Worm (Caenorhabditis elegans) whole organism, early embryonic: ENCODE results near the gene T05A8.2.
A peak's percentile ranks its signal among the peaks of the same experiment; 100 is the strongest.

ENCODE experiments used
- B0310.2 ChIP-seq: sonication (generic microtip); optimal IDR thresholded peaks from 2 replicates; lab custom pipeline; 2016; ENCODE audit warnings: mild to moderate bottlenecking, missing genetic modification characterization, missing compliant biosample characterization
- F13C5.2 ChIP-seq: sonication (generic microtip); optimal IDR thresholded peaks from 2 replicates; lab custom pipeline; 2017; ENCODE audit warnings: mild to moderate bottlenecking, missing genetic modification characterization, inconsistent platforms, missing compliant biosample characterization
- aly-1 ChIP-seq: sonication (generic microtip); optimal IDR thresholded peaks from 2 replicates; lab custom pipeline; 2016; ENCODE audit warnings: missing genetic modification characterization, missing compliant biosample characterization
- ama-1 ChIP-seq: fragments of 150-350 bp; optimal IDR thresholded peaks from 2 replicates; lab custom pipeline; 2014
- ceh-13 ChIP-seq: fragments of 200-800 bp; sonication (Bioruptor generic); optimal IDR thresholded peaks from 2 replicates; lab custom pipeline; 2018; ENCODE audit warnings: mild to moderate bottlenecking, missing genetic modification characterization, missing compliant biosample characterization
- ceh-36 ChIP-seq: sonication (generic microtip); optimal IDR thresholded peaks from 2 replicates; lab custom pipeline; 2016; ENCODE audit warnings: missing genetic modification characterization, inconsistent platforms, missing compliant biosample characterization
- ets-7 ChIP-seq: sonication (generic microtip); optimal IDR thresholded peaks from 2 replicates; lab custom pipeline; 2016; ENCODE audit warnings: missing genotype, missing genetic modification characterization, missing compliant biosample characterization
- flt-1 ChIP-seq: fragments of 200-800 bp; sonication (Bioruptor generic); IDR thresholded peaks from 2 replicates; pipeline ENCODE4 v1.3.6; 2022; ENCODE audit warnings: missing genetic modification characterization, missing compliant biosample characterization
- hmbx-1 ChIP-seq: sonication (generic microtip); optimal IDR thresholded peaks from 2 replicates; lab custom pipeline; 2016; ENCODE audit warnings: mild to moderate bottlenecking, missing genetic modification characterization, missing compliant biosample characterization
- hmg-4 ChIP-seq: fragments of 200-800 bp; sonication (Bioruptor generic); optimal IDR thresholded peaks from 2 replicates; lab custom pipeline; 2018; ENCODE audit warnings: mild to moderate bottlenecking, missing genetic modification characterization, missing compliant biosample characterization
- hnd-1 ChIP-seq: sonication (generic microtip); optimal IDR thresholded peaks from 2 replicates; lab custom pipeline; 2016; ENCODE audit warnings: missing genetic modification characterization, missing compliant biosample characterization
- pes-1 ChIP-seq: fragments of 200-800 bp; sonication (Bioruptor generic); IDR thresholded peaks from 2 replicates; pipeline ENCODE4 v1.3.6; 2022; ENCODE audit warnings: missing genetic modification reagents, missing genetic modification characterization, missing compliant biosample characterization
- scrt-1 ChIP-seq: fragments of 200-800 bp; sonication (Bioruptor generic); IDR thresholded peaks from 2 replicates; pipeline ENCODE4 v1.3.6; 2022; ENCODE audit warnings: missing genetic modification characterization, missing compliant biosample characterization
- sea-1 ChIP-seq: fragments of 200-800 bp; sonication (Bioruptor generic); conservative IDR thresholded peaks from 2 replicates; pipeline ENCODE4 v1.3.6; 2022; ENCODE audit warnings: missing genetic modification characterization, missing compliant biosample characterization
- tbx-11 ChIP-seq: fragments of 200-800 bp; sonication (Bioruptor generic); IDR thresholded peaks from 2 replicates; pipeline ENCODE4 v1.3.6; 2022; ENCODE audit warnings: missing genetic modification characterization, missing compliant biosample characterization
- tbx-37 ChIP-seq: fragments of 200-800 bp; sonication (Bioruptor generic); conservative IDR thresholded peaks from 2 replicates; pipeline ENCODE4 v1.3.6; 2022; ENCODE audit warnings: missing genetic modification reagents, missing genetic modification characterization, missing compliant biosample characterization
- tra-4 ChIP-seq: sonication (generic microtip); optimal IDR thresholded peaks from 2 replicates; lab custom pipeline; 2017; ENCODE audit warnings: missing genetic modification characterization, missing compliant biosample characterization

Gene T05A8.2

DNA sequence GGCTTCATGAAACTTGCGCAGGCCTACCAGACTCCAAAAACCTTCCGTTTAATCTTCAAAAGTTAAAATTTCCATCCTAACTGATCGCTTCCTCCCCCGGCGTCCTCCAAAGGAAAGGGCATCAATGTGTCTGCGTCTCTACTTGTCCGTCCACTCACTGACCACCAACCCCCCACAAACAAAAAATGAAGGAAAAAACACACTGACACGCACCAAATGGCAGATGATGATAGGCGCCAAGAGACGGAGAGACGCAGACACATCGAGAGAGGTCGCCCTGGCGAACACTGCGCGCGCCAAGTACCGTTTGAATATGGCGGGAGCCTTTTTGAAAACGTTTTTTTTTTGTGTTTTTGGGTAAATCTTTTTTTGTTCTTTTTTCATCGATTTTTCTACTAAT is 23.9 kb upstream of the T05A8.2 start:
- TF ChIP-seq scrt-1 (GFP tag; lab: Robert Waterston, UW): 0 out of 2 replicates have a peak, but pooled peaks have one; percentile 27
- TF ChIP-seq tbx-37 (GFP tag; lab: Robert Waterston, UW): no peak

DNA sequence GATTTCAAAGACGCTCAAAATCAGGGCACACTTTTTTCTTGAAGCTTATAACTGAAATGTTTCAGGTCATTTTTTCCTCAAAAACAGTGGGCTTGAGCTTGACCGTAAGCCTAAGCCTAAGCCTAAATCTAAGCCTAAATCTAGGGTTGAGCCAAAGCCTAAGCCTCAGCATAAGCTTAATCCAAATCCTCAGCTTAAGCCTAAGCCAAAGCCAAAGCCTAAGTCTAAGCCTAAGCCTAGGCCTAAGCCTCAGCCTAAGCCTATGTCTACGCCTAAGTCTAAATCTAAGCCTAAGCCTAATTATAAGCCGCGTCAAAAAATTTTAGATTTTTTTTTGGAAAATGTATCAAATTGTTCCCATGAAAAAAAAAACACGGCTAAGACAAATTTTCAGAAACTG is 23.4 kb upstream of the T05A8.2 start:
- TF ChIP-seq aly-1 (tag; lab: Kevin White, UChicago) (no peak), ceh-36 (tag; lab: Kevin White, UChicago) (peak; percentile 66)

DNA sequence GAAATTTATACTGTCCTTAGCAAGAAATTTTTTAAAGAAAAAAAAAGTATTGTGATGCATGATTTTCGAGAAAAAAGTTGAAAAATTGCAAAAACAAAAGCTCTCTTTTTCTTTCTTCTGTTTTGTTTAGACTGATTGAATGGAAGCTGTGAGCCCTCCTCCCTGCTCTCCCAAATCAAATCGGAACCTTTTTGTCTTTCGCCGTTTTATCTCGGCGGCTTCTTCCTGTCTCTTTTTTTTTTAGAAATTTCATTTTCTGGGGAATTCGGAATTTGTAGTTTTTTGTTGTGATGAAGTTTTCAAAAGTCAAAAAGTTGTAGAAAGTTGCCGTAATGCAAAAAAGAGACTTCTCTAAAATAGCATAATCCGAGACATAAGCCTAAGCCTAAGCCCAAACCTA is 19.8 kb upstream of the T05A8.2 start:
- TF ChIP-seq tra-4 (tag; lab: Kevin White, UChicago) (no peak), hmbx-1 (no peak), ceh-36 (tag; lab: Kevin White, UChicago) (no peak), flt-1 (GFP tag; lab: Robert Waterston, UW) (no peak), scrt-1 (GFP tag; lab: Robert Waterston, UW) (no peak), pes-1 (GFP tag; lab: Robert Waterston, UW) (no peak), tbx-37 (GFP tag; lab: Robert Waterston, UW) (no peak), ets-7 (no peak)

DNA sequence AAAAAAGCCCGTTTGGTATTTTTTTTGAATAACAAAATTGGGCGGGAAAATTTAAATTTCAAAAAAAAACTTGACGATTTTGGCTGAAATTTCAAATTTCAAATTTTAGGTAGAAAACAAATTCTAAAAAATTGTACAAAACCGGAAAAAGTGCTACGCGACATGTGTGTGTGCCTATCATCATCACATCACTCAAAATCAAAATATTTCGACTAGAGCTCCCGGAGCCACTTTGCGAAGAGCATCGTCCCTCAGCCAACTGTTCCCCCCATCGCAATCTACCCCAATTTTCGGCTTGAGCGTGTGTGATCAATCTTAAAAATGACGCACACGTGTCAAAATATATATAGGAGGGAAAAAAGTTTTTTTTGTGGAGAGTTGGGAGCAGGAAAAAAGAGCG is 16.0 kb upstream of the T05A8.2 start:
- TF ChIP-seq ceh-13 (GFP tag; lab: Kevin White, UChicago): no peak
- no peak for TF ChIP-seq aly-1 (tag; lab: Kevin White, UChicago)
- no peak for TF ChIP-seq hmbx-1
- TF ChIP-seq hnd-1 (tag; lab: Kevin White, UChicago): no peak
- TF ChIP-seq sea-1 (GFP tag; lab: Robert Waterston, UW): no peak
- TF ChIP-seq hmg-4 (GFP tag; lab: Kevin White, UChicago): no peak
- no peak for TF ChIP-seq scrt-1 (GFP tag; lab: Robert Waterston, UW)
- TF ChIP-seq pes-1 (GFP tag; lab: Robert Waterston, UW): no peak
- TF ChIP-seq tbx-37 (GFP tag; lab: Robert Waterston, UW): no peak
- no peak for TF ChIP-seq flt-1 (GFP tag; lab: Robert Waterston, UW)

DNA sequence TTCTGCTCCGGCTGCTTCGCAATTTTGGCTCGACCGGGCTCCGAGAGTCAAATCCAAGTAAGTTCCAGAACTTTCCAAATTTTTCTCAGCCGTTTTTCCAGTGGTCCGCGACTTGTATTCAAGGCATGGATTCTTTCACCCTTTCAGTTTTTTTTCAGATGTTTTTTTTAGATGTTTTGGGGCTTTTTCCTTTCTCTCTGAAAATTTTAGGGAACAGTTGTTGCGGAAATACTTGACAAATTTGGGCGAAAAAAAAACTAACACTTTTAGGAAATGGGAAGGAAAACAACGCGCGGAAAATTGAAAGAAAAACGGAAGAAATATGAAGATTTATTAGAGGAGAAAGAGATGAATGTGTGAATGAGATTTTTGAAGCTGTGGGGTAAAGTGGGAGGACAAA is 14.7 kb upstream of the T05A8.2 start, which contains the start of the genes T05A8.11 and nep-2:
Gene T05A8.11 (minus strand): TSS at position 101 of the 400 bp plus-strand sequence.
Gene nep-2 (minus strand): TSS at position 192 of the 400 bp plus-strand sequence.
- no peak for TF ChIP-seq F13C5.2 (tag; lab: Kevin White, UChicago)
- no peak for TF ChIP-seq tbx-11 (GFP tag; lab: Robert Waterston, UW)
- TF ChIP-seq pes-1 (GFP tag; lab: Robert Waterston, UW): no peak

DNA sequence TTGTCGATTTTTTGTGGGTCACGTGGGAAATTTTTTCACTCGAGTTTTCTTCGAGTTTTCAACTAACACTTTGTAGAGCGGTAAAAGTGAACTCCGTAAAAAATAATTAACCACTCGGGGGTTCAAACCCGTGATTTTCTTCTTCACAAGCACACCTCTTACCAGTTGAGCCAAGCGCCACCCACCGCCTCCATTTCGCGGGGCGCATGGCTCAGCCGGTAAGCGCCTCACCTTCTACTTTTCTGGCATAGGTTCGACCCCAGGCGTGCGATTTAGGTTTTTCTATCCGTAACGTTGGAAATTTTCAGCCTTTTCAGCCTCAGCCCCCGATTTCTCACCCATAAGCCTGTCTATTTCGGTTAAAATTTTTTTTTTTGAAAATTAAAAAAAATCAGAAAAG is 11.2 kb upstream of the T05A8.2 start:
- no peak for TF ChIP-seq aly-1 (tag; lab: Kevin White, UChicago)

DNA sequence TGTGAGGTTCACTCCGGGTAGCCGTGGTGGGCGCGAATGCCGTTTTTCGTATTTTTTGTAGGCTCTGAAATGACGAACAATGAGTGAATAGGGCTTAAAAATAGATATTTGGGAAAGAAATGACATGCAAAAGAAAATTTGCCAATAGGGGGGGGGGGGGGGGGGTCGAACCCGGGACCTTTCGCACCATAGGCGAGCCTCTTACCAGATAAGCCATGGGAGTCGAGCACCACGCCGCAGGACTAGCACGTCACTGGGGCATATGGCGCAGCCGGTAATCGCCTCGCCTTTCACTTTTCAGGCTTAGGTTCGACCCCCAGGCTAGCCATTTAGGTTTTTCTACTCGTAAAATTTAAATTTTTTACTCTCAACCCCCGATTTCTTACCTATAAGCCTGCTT is 8.4 kb upstream of the T05A8.2 start:
- no peak for TF ChIP-seq sea-1 (GFP tag; lab: Robert Waterston, UW)
- TF ChIP-seq aly-1 (tag; lab: Kevin White, UChicago): no peak
- no peak for TF ChIP-seq B0310.2 (tag; lab: Kevin White, UChicago)
- no peak for TF ChIP-seq ets-7
- TF ChIP-seq hnd-1 (tag; lab: Kevin White, UChicago): no peak
- TF ChIP-seq tbx-11 (GFP tag; lab: Robert Waterston, UW): no peak
- no peak for TF ChIP-seq hmg-4 (GFP tag; lab: Kevin White, UChicago)
- no peak for TF ChIP-seq ceh-13 (GFP tag; lab: Kevin White, UChicago)
- no peak for TF ChIP-seq tbx-37 (GFP tag; lab: Robert Waterston, UW)
- TF ChIP-seq ama-1: no peak
- no peak for TF ChIP-seq pes-1 (GFP tag; lab: Robert Waterston, UW)
- no peak for TF ChIP-seq F13C5.2 (tag; lab: Kevin White, UChicago)

DNA sequence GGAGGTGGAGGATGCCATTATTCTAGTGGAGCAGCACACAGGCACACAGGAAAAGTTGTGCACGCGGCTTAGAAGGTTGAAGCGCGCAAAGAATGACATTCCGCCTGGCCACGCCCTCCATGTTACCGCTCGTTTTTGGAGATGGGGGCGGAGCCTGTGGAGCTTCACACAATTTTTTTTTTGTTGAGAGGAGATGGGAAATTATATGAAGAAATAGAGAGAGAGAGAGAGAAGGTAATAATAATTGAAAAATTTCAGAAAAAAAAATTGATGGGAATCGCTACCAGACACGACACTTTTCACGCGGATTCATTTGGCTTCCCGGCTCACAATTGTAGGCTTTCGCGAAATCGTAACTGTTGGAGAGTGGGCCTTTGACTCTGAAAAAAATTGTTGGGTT is 6.5 kb upstream of the T05A8.2 start, which contains the start of gene T05A8.3:
Gene T05A8.3 (minus strand): TSS at position 101 of the 400 bp plus-strand sequence.
- no peak for TF ChIP-seq hnd-1 (tag; lab: Kevin White, UChicago)
- no peak for TF ChIP-seq sea-1 (GFP tag; lab: Robert Waterston, UW)
- no peak for TF ChIP-seq tra-4 (tag; lab: Kevin White, UChicago)

DNA sequence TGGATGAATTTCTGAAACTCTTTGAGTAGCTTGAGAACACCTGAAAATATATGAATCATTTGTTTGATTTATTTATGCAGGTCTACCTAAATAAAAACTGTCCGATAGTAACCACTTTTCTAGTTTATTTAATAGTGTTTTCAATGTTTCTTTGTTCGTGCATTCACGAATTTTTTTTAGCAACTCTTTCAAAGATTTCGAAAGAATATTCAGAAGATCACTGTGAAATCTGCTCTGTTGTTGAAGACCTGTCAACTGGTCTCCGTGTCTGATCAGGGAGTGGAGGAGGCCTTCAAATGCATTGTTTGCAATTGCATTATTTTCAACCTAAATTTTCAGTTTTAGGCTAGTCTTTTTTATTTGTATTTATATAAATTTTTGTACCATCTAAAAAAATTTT is 877 bp downstream of the T05A8.2 start, which contains the start of gene T05A8.1:
Gene T05A8.1 (minus strand): TSS at position 101 of the 400 bp plus-strand sequence.
- no peak for TF ChIP-seq pes-1 (GFP tag; lab: Robert Waterston, UW)
- TF ChIP-seq ceh-13 (GFP tag; lab: Kevin White, UChicago): no peak
- no peak for TF ChIP-seq flt-1 (GFP tag; lab: Robert Waterston, UW)
- TF ChIP-seq tbx-11 (GFP tag; lab: Robert Waterston, UW): no peak
- TF ChIP-seq ceh-36 (tag; lab: Kevin White, UChicago): no peak
- TF ChIP-seq tbx-37 (GFP tag; lab: Robert Waterston, UW): no peak
- TF ChIP-seq ama-1: no peak
- TF ChIP-seq tra-4 (tag; lab: Kevin White, UChicago): no peak
- TF ChIP-seq B0310.2 (tag; lab: Kevin White, UChicago): no peak
- no peak for TF ChIP-seq sea-1 (GFP tag; lab: Robert Waterston, UW)
- no peak for TF ChIP-seq hnd-1 (tag; lab: Kevin White, UChicago)
- no peak for TF ChIP-seq scrt-1 (GFP tag; lab: Robert Waterston, UW)
- TF ChIP-seq F13C5.2 (tag; lab: Kevin White, UChicago): no peak
- TF ChIP-seq aly-1 (tag; lab: Kevin White, UChicago): no peak
- no peak for TF ChIP-seq hmg-4 (GFP tag; lab: Kevin White, UChicago)
